Worm (Caenorhabditis elegans) whole organism, L4/young adult: ENCODE measurements around the gene fbxa-183.

ENCODE experiments used
- W03F9.2 ChIP-seq: fragments of 150-350 bp; optimal IDR thresholded peaks from 2 replicates; lab custom pipeline; 2014; ENCODE audit warnings: missing biosample characterization, missing genetic modification characterization
- dao-5 ChIP-seq: sonication (generic microtip); optimal IDR thresholded peaks from 2 replicates; lab custom pipeline; 2016; ENCODE audit warnings: missing genotype, missing genetic modification characterization, moderate library complexity, missing compliant biosample characterization
- him-1 ChIP-seq: sonication (generic microtip); optimal IDR thresholded peaks from 2 replicates; lab custom pipeline; 2016; ENCODE audit warnings: missing genotype, missing genetic modification reagents, missing genetic modification characterization, missing compliant biosample characterization

fbxa-183 gene

DNA sequence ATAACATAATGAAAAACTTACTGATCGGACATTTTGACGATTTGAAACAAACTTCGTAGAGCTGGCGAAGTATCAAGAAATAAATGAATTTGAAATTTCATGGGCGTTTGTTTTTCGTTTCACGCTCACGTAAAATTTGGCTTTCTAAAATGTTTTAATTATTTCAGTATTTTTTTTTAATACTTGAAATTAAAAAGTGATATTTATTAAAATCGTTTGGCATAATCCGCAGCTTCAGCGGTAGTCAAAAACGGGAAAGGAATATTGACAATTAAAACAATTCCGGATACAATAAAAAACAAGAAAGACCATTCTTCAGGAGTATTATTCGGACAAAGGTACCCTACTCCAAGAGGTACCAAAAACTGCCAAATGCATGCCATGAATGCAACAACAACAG lies at the start of gene fbxa-183:
Gene fbxa-183 (minus strand): TSS at position 101 of the 400 bp plus-strand sequence.
- TF ChIP-seq him-1 (tag; lab: Kevin White, UChicago) = no peak
- TF ChIP-seq W03F9.2 (tag; lab: Kevin White, UChicago) = no peak
- no peak for TF ChIP-seq dao-5 (tag; lab: Kevin White, UChicago)

DNA sequence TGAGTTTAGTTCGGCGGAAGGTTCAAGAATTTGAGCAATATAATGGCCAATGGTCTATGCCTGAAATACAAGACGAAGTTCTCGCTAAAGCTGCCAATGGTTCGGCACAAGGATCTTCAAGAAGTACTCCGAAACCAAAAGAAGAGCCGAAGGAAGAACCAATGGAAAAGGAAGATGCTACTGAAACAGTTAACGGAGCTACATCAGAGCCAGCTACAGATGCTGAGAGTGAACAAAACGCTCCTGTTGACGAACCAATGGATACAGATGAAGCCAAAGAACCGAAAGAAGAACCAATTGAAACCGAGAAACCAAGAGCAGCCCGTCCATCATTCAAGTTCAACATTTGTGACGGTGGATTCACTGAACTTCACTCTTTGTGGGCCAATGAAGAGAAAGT lies 48.7 kb upstream of the fbxa-183 start:
- TF ChIP-seq him-1 (tag; lab: Kevin White, UChicago) (no peak), W03F9.2 (tag; lab: Kevin White, UChicago) (no peak), dao-5 (tag; lab: Kevin White, UChicago) (no peak)

DNA sequence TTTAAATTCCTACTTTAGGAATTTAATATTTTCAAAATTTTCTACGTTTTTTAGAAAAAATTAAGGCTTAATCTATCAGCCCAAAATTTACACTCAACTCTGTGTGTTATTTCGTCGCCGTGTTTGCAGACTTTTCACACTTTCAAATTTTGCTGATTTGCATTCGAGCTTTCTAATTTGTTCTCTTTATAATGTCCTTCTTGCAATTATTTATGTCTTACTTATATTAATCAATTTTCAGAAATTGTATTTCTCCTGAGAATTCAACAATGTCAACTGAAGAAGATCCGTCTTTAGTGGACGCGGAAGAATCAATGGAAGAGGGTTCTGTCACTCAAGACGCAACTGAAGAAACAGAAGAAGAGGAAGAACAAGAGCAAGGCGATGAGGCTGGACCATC lies 44.0 kb upstream of the fbxa-183 start, which contains the start of gene let-418:
Gene let-418 (plus strand): TSS at position 242 of the 400 bp plus-strand sequence.
- TF ChIP-seq dao-5 (tag; lab: Kevin White, UChicago) (no peak), W03F9.2 (tag; lab: Kevin White, UChicago) (no peak), him-1 (tag; lab: Kevin White, UChicago) (no peak)

DNA sequence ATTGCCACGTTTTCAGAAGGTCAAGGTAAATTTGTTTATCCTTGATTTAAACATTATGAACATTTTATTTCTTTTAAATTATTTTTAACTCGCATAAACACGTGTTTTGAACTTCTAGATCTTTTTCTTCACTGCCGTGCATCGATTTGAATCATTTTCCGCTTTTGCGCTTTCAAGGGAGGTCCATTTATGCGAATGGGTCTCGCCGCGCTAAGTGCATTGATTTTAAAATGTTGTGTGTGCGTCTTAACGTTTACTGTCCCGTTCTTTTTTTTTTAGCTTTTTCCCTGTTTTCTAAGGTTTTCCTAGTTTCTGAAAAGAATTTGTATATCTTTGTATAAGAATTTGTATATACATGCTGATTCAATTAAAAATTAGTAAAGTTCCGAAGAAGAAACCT lies 42.9 kb upstream of the fbxa-183 start:
- TF ChIP-seq W03F9.2 (tag; lab: Kevin White, UChicago) (no peak), him-1 (tag; lab: Kevin White, UChicago) (no peak), dao-5 (tag; lab: Kevin White, UChicago) (no peak)

DNA sequence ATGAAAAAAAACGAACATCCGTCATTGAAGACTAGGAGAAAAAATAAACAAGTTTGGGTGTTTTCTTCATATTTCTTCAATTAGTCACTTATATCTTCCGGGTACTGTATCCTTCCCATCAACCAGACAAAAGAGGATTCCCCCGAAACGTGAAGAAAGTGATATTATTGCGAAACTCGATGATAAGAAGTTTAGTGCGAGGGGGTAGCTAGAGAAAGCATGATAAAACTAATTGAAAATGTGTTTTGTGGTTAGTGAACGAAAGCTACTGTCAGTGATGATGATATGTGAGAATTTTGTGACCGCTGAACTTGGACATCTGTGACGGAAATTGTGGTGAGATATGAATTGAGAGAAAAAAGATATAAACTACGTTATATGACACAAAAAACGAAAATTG lies 40.4 kb upstream of the fbxa-183 start:
- no peak for TF ChIP-seq W03F9.2 (tag; lab: Kevin White, UChicago)

DNA sequence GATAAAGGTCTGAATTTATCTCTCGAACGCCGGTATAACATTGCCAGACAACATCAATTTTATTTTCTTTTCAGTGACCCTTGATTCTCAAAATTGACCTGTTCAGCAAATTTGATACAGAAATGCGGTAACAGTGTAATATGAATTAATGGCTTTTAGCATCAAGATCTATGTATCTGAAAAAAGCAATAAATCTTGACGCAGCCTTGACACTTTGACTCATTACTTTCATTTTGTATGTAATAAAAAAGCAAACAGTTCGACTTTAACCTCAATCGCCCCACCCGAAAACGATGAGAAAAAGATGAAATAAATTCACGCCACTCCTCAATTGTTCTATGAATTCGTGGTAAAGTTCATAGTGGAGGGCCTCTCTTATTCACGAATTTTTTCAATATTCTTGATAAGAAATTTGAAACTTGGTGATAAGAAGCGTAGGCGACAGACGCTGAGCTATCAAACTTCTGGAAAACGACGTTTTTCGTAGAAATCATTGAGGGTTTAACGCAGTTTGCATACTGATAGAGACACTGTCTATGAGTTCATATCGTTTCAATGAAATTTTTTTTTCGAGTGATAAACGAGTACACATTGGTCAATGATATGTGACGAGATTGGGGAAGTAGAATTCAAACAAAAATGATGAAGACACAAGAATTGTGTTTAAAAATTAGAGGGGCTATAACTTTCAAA lies 39.0 kb upstream of the fbxa-183 start:
- TF ChIP-seq W03F9.2 (tag; lab: Kevin White, UChicago) (no peak), dao-5 (tag; lab: Kevin White, UChicago) (no peak), him-1 (tag; lab: Kevin White, UChicago) (no peak)

DNA sequence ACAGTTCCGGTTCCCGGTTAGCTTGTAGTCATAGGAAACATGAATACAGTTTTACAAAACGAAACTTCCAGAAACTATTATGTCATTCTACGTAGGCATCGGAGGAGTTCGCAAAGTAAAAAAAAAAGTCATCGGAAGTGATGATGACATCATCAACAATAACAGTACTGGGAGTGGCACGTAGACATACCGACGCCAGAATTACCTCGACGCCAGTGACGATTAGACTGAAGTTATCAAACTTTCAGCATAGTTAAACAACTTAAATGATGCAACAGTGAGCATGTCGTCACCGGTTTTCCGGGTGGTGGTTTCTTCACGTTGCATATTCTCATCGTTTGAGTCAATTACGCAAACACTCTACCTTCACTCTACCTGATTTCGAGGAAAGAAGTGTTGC lies 37.8 kb upstream of the fbxa-183 start:
- TF ChIP-seq W03F9.2 (tag; lab: Kevin White, UChicago) = no peak
- TF ChIP-seq dao-5 (tag; lab: Kevin White, UChicago) = no peak
- no peak for TF ChIP-seq him-1 (tag; lab: Kevin White, UChicago)

DNA sequence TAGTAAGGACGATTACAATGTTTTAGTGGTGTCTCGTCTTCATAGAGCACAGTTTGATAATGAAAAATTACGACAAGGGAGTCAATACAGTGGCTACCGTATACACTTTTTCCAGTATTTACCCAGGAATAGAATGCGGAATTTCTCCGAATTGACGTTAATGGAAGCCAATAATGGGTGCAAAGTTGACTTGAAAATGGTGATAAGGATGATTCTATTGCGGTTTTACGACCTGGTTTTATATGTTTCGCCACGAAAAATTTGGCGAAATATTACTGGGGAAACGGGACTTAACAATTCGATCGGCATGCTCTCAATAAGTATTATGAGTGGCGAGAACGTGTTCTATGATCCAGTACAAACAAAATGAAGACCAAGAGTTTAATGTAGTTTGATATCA lies 37.3 kb upstream of the fbxa-183 start:
- TF ChIP-seq dao-5 (tag; lab: Kevin White, UChicago) (no peak), him-1 (tag; lab: Kevin White, UChicago) (no peak), W03F9.2 (tag; lab: Kevin White, UChicago) (no peak)

DNA sequence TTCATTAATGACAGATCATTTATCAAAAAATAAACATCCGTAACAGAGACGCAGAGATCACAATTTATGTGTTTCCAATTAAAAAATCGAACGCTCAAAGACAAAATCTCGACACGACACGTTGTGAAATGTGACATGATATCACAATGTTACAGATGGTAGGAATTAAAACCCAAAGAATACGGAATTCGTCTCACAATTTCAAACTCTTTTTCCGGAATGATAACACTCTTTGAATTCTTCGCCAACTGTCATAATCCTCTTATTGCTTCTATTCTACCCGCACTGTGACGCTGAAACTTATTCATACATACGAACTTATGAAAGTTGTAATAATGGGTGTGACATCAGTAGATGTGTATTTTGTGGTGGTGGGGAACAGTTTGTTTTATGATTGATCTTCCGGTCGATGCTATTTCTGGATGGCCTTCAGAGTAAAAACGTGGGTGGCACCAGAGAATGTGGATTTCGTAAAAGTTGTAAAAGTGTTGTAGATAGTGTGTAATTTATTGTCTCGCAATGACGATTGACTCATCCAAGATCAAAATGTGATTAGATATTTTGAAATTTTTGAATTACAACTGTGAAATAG lies 34.0 kb upstream of the fbxa-183 start:
- no peak for TF ChIP-seq him-1 (tag; lab: Kevin White, UChicago)
- no peak for TF ChIP-seq W03F9.2 (tag; lab: Kevin White, UChicago)
- TF ChIP-seq dao-5 (tag; lab: Kevin White, UChicago) = no peak

DNA sequence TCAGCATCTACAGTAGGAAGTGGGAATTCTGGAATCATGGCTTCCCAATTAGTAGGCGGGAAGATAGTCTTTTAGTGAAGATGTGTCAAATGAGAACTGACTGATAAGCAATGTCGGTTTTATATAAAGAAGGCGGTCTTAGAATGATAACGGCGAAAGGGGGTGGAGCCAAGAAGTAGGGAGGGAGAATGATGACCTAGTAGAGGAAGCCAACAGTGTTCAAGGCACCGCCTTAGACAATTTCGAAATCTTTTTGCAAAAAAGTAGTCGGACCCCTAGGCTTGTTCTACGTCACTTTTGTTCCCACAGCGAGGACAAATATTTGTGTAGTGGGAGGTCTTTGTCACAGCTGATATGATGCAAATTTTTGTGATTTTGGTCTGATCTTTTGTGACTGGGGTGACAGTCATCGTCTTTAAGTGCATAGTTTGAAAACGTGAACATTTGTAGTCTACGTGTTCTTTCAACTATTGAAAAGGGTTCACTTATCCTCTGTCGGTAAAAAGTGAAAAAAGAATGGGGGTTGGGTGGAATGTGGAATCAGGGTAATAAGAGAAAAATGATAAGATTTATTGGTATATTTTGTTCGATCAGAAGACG lies 30.6 kb upstream of the fbxa-183 start, which contains the start of gene ZC250.4:
Gene ZC250.4 (minus strand): TSS at position 78 of the 600 bp plus-strand sequence.
- TF ChIP-seq W03F9.2 (tag; lab: Kevin White, UChicago) (no peak), him-1 (tag; lab: Kevin White, UChicago) (no peak)

DNA sequence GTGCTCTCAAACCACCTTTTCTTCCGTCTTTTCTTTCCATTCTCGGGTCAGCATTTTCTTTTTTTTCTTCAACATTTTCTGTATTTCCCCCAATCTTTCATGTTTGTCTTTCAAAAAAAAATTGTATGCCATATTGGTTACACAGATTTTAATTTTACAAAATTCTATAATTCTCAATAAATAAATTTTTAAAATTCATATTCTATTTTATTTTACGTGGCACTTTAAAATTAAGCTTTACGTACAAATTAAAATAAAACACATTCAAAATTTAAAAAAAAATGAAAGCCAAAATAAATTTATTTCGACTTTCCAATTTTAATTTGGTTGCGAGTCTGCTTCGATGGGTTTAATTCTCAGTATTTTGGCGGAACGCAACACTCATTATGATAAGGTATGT lies 22.9 kb upstream of the fbxa-183 start, which contains the start of gene ZC250.5:
Gene ZC250.5 (plus strand): TSS at position 301 of the 400 bp plus-strand sequence.
- TF ChIP-seq W03F9.2 (tag; lab: Kevin White, UChicago) = no peak
- no peak for TF ChIP-seq dao-5 (tag; lab: Kevin White, UChicago)

DNA sequence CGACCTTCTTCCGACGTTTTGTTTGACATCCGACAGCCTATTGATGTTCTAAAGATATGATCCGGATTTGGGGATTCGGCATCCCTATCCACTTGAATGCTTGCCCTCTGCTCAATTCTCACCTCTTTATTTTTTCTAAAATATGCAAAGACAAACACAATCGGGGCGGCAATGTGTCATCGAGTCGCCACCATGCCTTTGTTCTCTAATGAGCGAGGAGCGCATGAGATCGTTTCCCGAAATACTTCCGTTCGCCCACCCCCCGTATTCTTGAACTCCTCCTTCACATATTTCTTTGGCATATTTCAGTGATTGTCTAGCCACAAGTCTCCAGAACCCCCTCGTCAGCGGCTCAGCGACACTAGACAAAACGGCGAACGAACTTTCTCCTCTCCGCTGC lies 16.8 kb upstream of the fbxa-183 start, which contains the start of gene cyn-17:
Gene cyn-17 (plus strand): TSS at position 301 of the 400 bp plus-strand sequence.
- no peak for TF ChIP-seq W03F9.2 (tag; lab: Kevin White, UChicago)
- TF ChIP-seq him-1 (tag; lab: Kevin White, UChicago) = no peak

DNA sequence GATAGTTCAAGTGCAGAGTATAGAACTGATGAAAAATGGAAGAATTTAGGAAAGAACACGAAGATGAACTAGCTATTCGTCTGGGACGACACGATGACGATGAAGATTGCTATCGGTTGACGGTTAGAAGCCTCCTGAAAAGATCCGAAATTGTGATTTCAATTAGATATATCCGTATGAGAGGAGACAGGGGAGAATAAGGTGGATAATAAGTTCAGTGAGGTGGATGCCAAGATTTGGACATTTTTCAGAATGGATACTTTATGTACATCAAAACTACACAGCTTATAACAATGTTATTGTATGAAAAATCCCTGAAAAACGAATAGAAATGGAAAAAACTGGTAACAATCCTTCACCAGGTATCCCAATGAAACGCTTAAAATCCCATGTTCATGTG lies 15.5 kb upstream of the fbxa-183 start, which contains the start of gene nstp-3:
Gene nstp-3 (minus strand): TSS at position 101 of the 400 bp plus-strand sequence.
- TF ChIP-seq him-1 (tag; lab: Kevin White, UChicago) = no peak

DNA sequence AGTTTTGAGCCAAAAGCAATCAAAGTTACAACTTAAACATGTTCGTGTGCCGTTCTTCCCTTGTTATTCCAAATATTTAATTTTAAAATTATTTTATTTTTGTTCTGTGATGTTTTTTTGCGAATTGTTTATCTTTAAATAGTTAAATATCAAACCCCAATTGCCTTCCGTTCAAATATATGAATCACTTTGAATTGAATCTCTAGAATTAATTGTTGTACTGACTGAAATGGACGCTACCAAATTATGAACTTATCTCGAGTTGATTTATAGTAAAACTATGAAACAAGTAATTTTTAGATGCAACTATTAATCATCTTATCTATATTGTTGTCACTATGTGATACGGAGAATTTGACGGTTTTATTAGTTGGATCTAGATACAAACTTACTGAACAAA lies 9.4 kb upstream of the fbxa-183 start, which contains the start of gene ZC250.2:
Gene ZC250.2 (plus strand): TSS at position 301 of the 400 bp plus-strand sequence.
- TF ChIP-seq him-1 (tag; lab: Kevin White, UChicago) (no peak), dao-5 (tag; lab: Kevin White, UChicago) (no peak), W03F9.2 (tag; lab: Kevin White, UChicago) (no peak)
